Fruit fly (Drosophila melanogaster) whole organism: Measurements from ENCODE around the gene CG2887.

Experiments
- Dll ChIP-seq: fragments of >200 bp; optimal IDR thresholded peaks from 2 replicates; lab custom pipeline; 2017
- EcR ChIP-seq, 2 experiments: fragments of >200 bp; optimal IDR thresholded peaks; 2 replicates each; lab custom pipeline; 2017; ENCODE audit warnings: missing biosample characterization in 2 of 2, missing genetic modification characterization in 2 of 2, missing genetic modification reagents in 2 of 2
- usp ChIP-seq: fragments of >200 bp; optimal IDR thresholded peaks from 2 replicates; lab custom pipeline; 2017; ENCODE audit warnings: missing biosample characterization, missing genetic modification characterization, mixed read lengths

DNA sequence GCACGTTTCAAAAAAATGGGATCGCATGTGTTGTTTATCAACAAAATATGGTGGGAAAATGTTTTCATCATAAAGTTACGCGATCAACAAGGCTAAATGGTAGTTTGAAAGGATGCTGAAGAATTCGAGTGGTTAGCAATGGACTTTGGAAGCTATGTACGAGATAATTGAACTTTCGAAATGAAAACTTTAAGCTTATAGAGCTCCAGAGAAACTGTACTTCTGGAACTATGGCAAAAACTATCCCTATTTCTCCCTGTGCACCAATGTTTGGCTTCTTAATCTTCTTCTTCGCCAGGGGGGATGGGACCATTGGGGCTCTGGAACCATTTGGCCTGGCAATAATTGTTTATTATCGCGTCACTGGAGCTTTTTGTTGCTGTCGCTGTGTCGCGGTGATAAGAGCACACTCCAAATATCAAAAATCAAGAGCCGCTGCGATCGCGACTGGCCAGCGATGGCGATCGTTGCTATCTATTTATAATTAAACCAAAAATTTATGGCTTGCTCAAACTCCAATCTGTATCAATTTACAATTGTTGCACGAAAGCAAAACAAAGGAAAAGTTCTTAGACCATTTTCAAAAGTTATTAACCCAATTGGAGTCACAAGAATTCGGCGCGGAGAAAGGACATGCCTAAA is 9.8 kb upstream of the CG2887 start:
- TF ChIP-seq Dll (lab: Kevin White, UChicago) (no peak), usp (GFP tag; lab: Kevin White, UChicago) (no peak), EcR (GFP tag; optimal IDR thresholded peaks at IDR 0.05; lab: Kevin White, UChicago) (no peak)
